Fruit fly (Drosophila melanogaster) whole organism, pupa: ENCODE data around the gene Bacc.

Experiments
- CG13204 ChIP-seq: fragments of 200-800 bp; sonication (Bioruptor generic); optimal IDR thresholded peaks from 2 replicates; lab custom pipeline; 2018; ENCODE audit warnings: missing biosample characterization, mild to moderate bottlenecking, missing genetic modification characterization, moderate library complexity
- CG32121 ChIP-seq: fragments of 200-800 bp; sonication (Bioruptor generic); IDR thresholded peaks from 2 replicates; pipeline ENCODE4 v1.3.6; 2022; ENCODE audit warnings: missing biosample characterization, missing genetic modification characterization
- CG8159 ChIP-seq: fragments of 200-800 bp; sonication (Bioruptor generic); optimal IDR thresholded peaks from 3 replicates; lab custom pipeline; 2018; ENCODE audit warnings: missing biosample characterization, mild to moderate bottlenecking, missing genetic modification characterization, moderate library complexity
- CG9948 ChIP-seq: fragments of 200-800 bp; sonication (Bioruptor generic); optimal IDR thresholded peaks from 2 replicates; lab custom pipeline; 2018; ENCODE audit warnings: missing biosample characterization, mild to moderate bottlenecking, missing genetic modification characterization, moderate library complexity
- EcR ChIP-seq: fragments of 200-800 bp; sonication (Bioruptor generic); optimal IDR thresholded peaks from 3 replicates; lab custom pipeline; 2019; ENCODE audit warnings: missing biosample characterization, missing genetic modification characterization, mild to moderate bottlenecking, moderate library complexity, missing genetic modification reagents
- Snoo ChIP-seq: fragments of 200-800 bp; sonication (Bioruptor generic); optimal IDR thresholded peaks from 3 replicates; lab custom pipeline; 2017; ENCODE audit warnings: missing biosample characterization, mild to moderate bottlenecking, missing genetic modification characterization, inconsistent platforms
- gl ChIP-seq: fragments of 200-800 bp; sonication (Bioruptor generic); optimal IDR thresholded peaks from 2 replicates; lab custom pipeline; 2018; ENCODE audit warnings: missing biosample characterization, mild to moderate bottlenecking, missing genetic modification characterization

DNA sequence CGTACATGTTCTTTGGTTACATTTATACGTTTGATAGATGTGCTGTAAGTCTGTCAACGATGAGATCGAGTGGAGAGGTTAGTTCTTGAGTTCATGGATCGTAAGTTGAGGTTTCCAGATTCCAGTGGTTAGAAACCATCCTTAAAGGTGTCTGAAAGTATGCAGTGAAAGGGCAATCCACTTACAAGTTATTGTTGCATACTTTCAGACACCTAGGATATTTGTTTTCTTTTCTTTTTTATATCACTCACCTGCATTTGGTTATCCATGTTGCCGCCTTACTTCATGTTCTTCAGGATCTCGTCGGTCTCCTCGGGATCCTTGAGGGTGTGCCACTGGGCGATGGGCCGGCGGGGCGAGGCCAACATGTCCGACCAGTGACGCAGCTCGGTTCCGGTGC is 30.5 kb downstream of the Bacc start:
- TF ChIP-seq CG8159 (tag; lab: Kevin White, UChicago) (no peak), Snoo (tag; lab: Kevin White, UChicago) (no peak), CG13204 (GFP tag; lab: Kevin White, UChicago) (no peak), gl (tag; lab: Kevin White, UChicago) (no peak), CG32121 (GFP tag; lab: Robert Waterston, UW) (no peak), EcR (no peak), CG9948 (tag; lab: Kevin White, UChicago) (no peak)
